Worm (Caenorhabditis elegans) whole organism, L4 larva: ENCODE data around the gene F40F8.3.

Source experiments
- F26F4.8 ChIP-seq: fragments of 200-800 bp; sonication (Bioruptor generic); conservative IDR thresholded peaks from 2 replicates; pipeline ENCODE4 v1.3.6; 2022; ENCODE audit warnings: missing genetic modification characterization, missing compliant biosample characterization
- F49E8.2 ChIP-seq: sonication (generic microtip); optimal IDR thresholded peaks from 2 replicates; lab custom pipeline; 2016; ENCODE audit warnings: missing compliant biosample characterization, mild to moderate bottlenecking, missing genetic modification characterization, borderline replicate concordance
- Y75B8A.6 ChIP-seq: fragments of 200-800 bp; sonication (Bioruptor generic); IDR thresholded peaks from 2 replicates; pipeline ENCODE4 v1.3.6; 2022; ENCODE audit warnings: missing genetic modification reagents, missing genetic modification characterization, missing compliant biosample characterization
- ZK337.2 ChIP-seq: fragments of 200-800 bp; sonication (Bioruptor generic); IDR thresholded peaks from 2 replicates; pipeline ENCODE4 v1.3.6; 2022; ENCODE audit warnings: missing genetic modification reagents, missing genetic modification characterization, missing compliant biosample characterization
- aha-1 ChIP-seq: fragments of 150-350 bp; peaks from one replicate; lab custom pipeline; 2014; ENCODE audit warnings: missing biosample characterization, missing genetic modification characterization
- arid-1 ChIP-seq: fragments of 200-800 bp; sonication (Bioruptor generic); conservative IDR thresholded peaks from 2 replicates; pipeline ENCODE4 v1.3.6; 2022; ENCODE audit warnings: missing genetic modification reagents, missing genetic modification characterization, missing compliant biosample characterization
- ces-1 ChIP-seq: fragments of 150-350 bp; sonication (generic microtip); optimal IDR thresholded peaks from 4 replicates; lab custom pipeline; 2014; ENCODE audit warnings: missing biosample characterization, missing genetic modification reagents, missing genetic modification characterization
- daf-12 ChIP-seq: fragments of 150-350 bp; optimal IDR thresholded peaks from 2 replicates; lab custom pipeline; 2014; ENCODE audit warnings: missing biosample characterization, missing genetic modification reagents, missing genetic modification characterization
- daf-16 ChIP-seq, 3 experiments: sonication (generic microtip); optimal IDR thresholded peaks; 2 replicates each; lab custom pipeline; 2016 to 2017; ENCODE audit warnings: missing genetic modification characterization in 3 of 3, missing genetic modification reagents in 3 of 3, mild to moderate bottlenecking in 2 of 3, missing compliant biosample characterization in 2 of 3, missing biosample characterization in 1 of 3, moderate library complexity in 1 of 3
- daf-8 ChIP-seq: fragments of 200-800 bp; sonication (Bioruptor generic); IDR thresholded peaks from 2 replicates; pipeline ENCODE4 v1.3.6; 2022; ENCODE audit warnings: missing genetic modification characterization, missing compliant biosample characterization
- dpl-1 ChIP-seq: fragments of 150-350 bp; optimal IDR thresholded peaks from 2 replicates; lab custom pipeline; 2014; ENCODE audit warnings: missing biosample characterization, missing genetic modification reagents, missing genetic modification characterization
- dve-1 ChIP-seq: sonication (generic microtip); optimal IDR thresholded peaks from 2 replicates; lab custom pipeline; 2017; ENCODE audit warnings: antibody characterized with exemption, mild to moderate bottlenecking, missing genetic modification characterization, missing compliant biosample characterization; ENCODE audit not compliant: insufficient read depth
- hif-1 ChIP-seq, 2 experiments: sonication (generic microtip); optimal IDR thresholded peaks; 2 replicates each; lab custom pipeline; 2016 to 2017; ENCODE audit warnings: missing compliant biosample characterization in 2 of 2, missing genetic modification characterization in 2 of 2, missing genetic modification reagents in 2 of 2, missing genotype in 2 of 2, mild to moderate bottlenecking in 1 of 2
- lsy-2 ChIP-seq, 2 experiments: fragments of 150-350 bp in 1 of 2; sonication (generic microtip) in 1 of 2; optimal IDR thresholded peaks; 2 replicates each; lab custom pipeline; 2014 to 2017; ENCODE audit warnings: missing biosample characterization in 2 of 2, missing genetic modification characterization in 2 of 2
- nhr-28 ChIP-seq: fragments of 150-350 bp; optimal IDR thresholded peaks from 2 replicates; lab custom pipeline; 2014; ENCODE audit warnings: missing biosample characterization, missing genetic modification characterization
- spr-3 ChIP-seq: fragments of 200-800 bp; sonication (Bioruptor generic); optimal IDR thresholded peaks from 2 replicates; lab custom pipeline; 2018; ENCODE audit warnings: mild to moderate bottlenecking, missing genetic modification characterization, missing compliant biosample characterization
- tra-1 ChIP-seq: fragments of 200-800 bp; sonication (Bioruptor generic); IDR thresholded peaks from 2 replicates; pipeline ENCODE4 v1.3.6; 2022; ENCODE audit warnings: missing genetic modification reagents, missing genetic modification characterization, missing compliant biosample characterization
- unc-62 ChIP-seq, 3 experiments: fragments of 150-350 bp in 1 of 3; sonication (generic microtip); optimal IDR thresholded peaks in 2 of 3; peaks in 1 of 3; 1 replicate in 1 of 3; 2 replicates in 2 of 3; lab custom pipeline; 2014 to 2017; ENCODE audit warnings: missing biosample characterization in 3 of 3, missing genetic modification characterization in 3 of 3, missing genetic modification reagents in 3 of 3, missing genotype in 1 of 3
- zag-1 ChIP-seq: fragments of 150-350 bp; optimal IDR thresholded peaks from 2 replicates; lab custom pipeline; 2014; ENCODE audit warnings: missing biosample characterization, missing genetic modification characterization
- ztf-11 ChIP-seq: fragments of 150-350 bp; optimal IDR thresholded peaks from 2 replicates; lab custom pipeline; 2014; ENCODE audit warnings: missing biosample characterization, missing genetic modification characterization

F40F8.3 gene

DNA sequence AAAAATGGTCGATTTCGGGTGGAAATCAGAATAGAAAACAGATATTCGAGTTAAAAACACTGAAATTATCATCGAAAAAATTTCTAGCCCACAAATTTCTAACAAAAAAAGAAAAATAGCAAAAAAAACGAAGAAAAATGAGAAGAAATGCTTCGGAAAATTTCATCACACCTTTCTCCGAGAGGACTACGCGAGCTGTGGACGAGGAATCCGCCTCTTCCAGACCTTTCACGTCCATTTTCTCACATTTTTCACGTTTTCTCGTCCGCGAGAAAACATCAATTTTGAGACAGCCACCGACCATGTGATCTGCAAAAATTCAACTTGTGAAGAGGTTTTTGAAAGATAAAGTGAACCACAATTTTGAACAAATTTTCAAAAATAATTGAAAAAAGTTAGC lies 47.4 kb downstream of the F40F8.3 start (continued):
- TF ChIP-seq daf-16 (GFP tag; optimal IDR thresholded peaks at IDR 0.05; lab: Kevin White, UChicago) (no peak), daf-16 (tag; optimal IDR thresholded peaks at IDR 0.05; lab: Kevin White, UChicago) (no peak), daf-12 (tag; lab: Kevin White, UChicago) (no peak), aha-1 (peak; percentile 98), tra-1 (no peak), ces-1 (GFP tag; lab: Kevin White, UChicago) (no peak), F49E8.2 (tag; lab: Kevin White, UChicago) (no peak), arid-1 (no peak), ztf-11 (tag; lab: Kevin White, UChicago) (no peak), lsy-2 (tag; optimal IDR thresholded peaks at IDR 0.05; lab: Kevin White, UChicago) (peak in 1 of 2 experiments; percentile 7), F26F4.8 (GFP tag; lab: Robert Waterston, UW) (no peak), daf-8 (GFP tag; lab: Robert Waterston, UW) (no peak), Y75B8A.6 (GFP tag; lab: Robert Waterston, UW) (no peak), ZK337.2 (GFP tag; lab: Robert Waterston, UW) (no peak; the same call in 1 of the 2 replicates), dve-1 (tag; lab: Kevin White, UChicago) (no peak), dpl-1 (no peak)

DNA sequence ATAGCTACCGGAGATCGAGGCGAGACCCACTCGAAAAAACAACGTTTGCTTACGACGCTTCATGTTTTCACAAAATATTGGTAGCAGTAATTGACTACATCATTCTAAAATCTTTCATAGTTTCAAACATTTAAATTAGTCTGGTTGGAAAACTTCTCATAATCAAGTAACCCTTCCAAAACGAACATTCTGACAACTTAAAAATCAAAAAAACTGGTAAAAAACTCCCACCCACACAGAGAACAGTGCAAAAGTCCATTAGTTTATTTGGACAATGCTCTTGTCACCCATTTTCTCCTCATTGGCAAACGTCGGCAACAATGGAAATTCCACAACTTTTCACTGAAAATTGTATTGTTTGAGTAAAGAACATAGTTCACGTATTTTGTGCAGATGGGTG lies 48.3 kb downstream of the F40F8.3 start, which contains the start of gene F37H8.6:
Gene F37H8.6, minus strand, starts transcription at position 101 of the 400 bp plus-strand sequence.
- TF ChIP-seq aha-1: peak; percentile 62
- TF ChIP-seq ZK337.2 (GFP tag; lab: Robert Waterston, UW): no peak

DNA sequence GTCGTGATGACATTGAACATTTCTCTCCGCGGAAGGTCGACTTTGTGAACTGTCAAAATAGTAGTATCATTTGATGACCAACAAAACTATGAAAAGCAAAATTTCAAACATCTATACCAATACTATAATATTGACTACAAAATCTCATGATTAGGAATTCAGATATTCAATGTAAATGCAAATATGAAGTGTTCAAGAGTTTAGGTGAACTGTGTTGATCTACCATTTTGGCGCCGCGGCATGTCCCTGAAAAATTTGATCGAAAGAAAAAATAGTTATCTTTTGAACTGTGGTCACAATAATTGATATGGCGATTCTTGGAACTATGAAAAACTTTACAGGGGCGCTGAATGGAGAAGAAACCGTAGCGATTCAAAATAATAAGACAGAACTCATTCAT lies 49.6 kb downstream of the F40F8.3 start:
- TF ChIP-seq zag-1 (tag; lab: Kevin White, UChicago) (no peak), unc-62 (GFP tag; optimal IDR thresholded peaks at IDR 0.05 in 1 of 2; lab: Kevin White, UChicago) (peak in 1 of 2 experiments; percentile 68), unc-62 (tag; optimal IDR thresholded peaks at IDR 0.05; lab: Kevin White, UChicago) (no peak), hif-1 (tag; optimal IDR thresholded peaks at IDR 0.05; lab: Kevin White, UChicago) (no peak), nhr-28 (tag; lab: Kevin White, UChicago) (peak; percentile 44), spr-3 (no peak)
